Worm (Caenorhabditis elegans) whole organism, mixed stage, embryonic: Measurements from ENCODE around the gene srh-74.

ENCODE experiments used
- bed-3 ChIP-seq: fragments of 200-800 bp; sonication (Bioruptor generic); optimal IDR thresholded peaks from 3 replicates; lab custom pipeline; 2018; ENCODE audit warnings: mild to moderate bottlenecking, missing genetic modification characterization, moderate library complexity, missing compliant biosample characterization
- blmp-1 ChIP-seq: fragments of 150-350 bp; optimal IDR thresholded peaks from 2 replicates; lab custom pipeline; 2014; ENCODE audit warnings: missing biosample characterization, missing genetic modification characterization
- hlh-1 ChIP-seq: fragments of 150-350 bp; optimal IDR thresholded peaks from 2 replicates; lab custom pipeline; 2014; ENCODE audit warnings: missing biosample characterization, missing genetic modification reagents, missing genetic modification characterization
- lin-13 ChIP-seq: fragments of 150-350 bp; optimal IDR thresholded peaks from 2 replicates; lab custom pipeline; 2014; ENCODE audit warnings: missing biosample characterization, missing genetic modification characterization
- mab-5 ChIP-seq: fragments of 150-350 bp; optimal IDR thresholded peaks from 2 replicates; lab custom pipeline; 2014; ENCODE audit warnings: missing biosample characterization, missing genetic modification characterization
- nhr-237 ChIP-seq: fragments of 150-350 bp; optimal IDR thresholded peaks from 2 replicates; lab custom pipeline; 2014; ENCODE audit warnings: missing biosample characterization, missing genetic modification characterization
- nhr-76 ChIP-seq: sonication (generic microtip); optimal IDR thresholded peaks from 2 replicates; lab custom pipeline; 2017; ENCODE audit warnings: missing biosample characterization, missing genetic modification characterization
- snpc-4 ChIP-seq: fragments of 150-350 bp; optimal IDR thresholded peaks from 2 replicates; lab custom pipeline; 2014; ENCODE audit warnings: missing biosample characterization, missing genetic modification characterization
- unc-39 ChIP-seq: fragments of 150-350 bp; optimal IDR thresholded peaks from 2 replicates; lab custom pipeline; 2014; ENCODE audit warnings: missing biosample characterization, missing genetic modification characterization
- ztf-11 ChIP-seq: fragments of 150-350 bp; optimal IDR thresholded peaks from 2 replicates; lab custom pipeline; 2014; ENCODE audit warnings: missing biosample characterization, missing genetic modification characterization

DNA sequence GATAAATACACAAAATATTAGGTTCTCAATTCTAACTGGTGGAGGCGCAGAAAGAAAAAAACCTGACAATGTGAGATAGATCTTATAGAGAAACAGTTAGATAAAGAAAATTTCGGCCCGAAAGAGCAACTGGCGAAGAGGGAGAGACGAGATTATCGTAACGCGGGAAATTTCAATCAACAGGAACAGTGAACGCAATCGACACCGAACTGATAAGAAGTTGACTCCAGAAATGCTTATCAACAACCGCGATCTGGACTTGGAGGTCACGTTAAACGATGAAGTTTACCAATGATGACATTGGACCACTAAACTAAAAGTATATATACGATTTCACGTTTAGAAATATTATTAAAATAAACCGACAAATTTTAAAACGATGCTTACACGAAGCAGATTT is 27.8 kb upstream of the srh-74 start:
- TF ChIP-seq hlh-1 = no peak
- no peak for TF ChIP-seq nhr-76
- TF ChIP-seq unc-39 (tag; lab: Kevin White, UChicago) = no peak
- no peak for TF ChIP-seq lin-13 (tag; lab: Kevin White, UChicago)
- TF ChIP-seq blmp-1 (tag; lab: Kevin White, UChicago) = no peak
- no peak for TF ChIP-seq nhr-237 (tag; lab: Kevin White, UChicago)
- no peak for TF ChIP-seq snpc-4 (tag; lab: Kevin White, UChicago)
- no peak for TF ChIP-seq mab-5 (tag; lab: Kevin White, UChicago)
- no peak for TF ChIP-seq bed-3 (GFP tag; lab: Kevin White, UChicago)
- TF ChIP-seq ztf-11 (tag; lab: Kevin White, UChicago) = no peak
